Fruit fly (Drosophila melanogaster) Kc167 (cell line): ENCODE data around the gene mtg.

Experiments used
- insv ChIP-seq: fragments of >200 bp; optimal IDR thresholded peaks from 3 replicates; lab custom pipeline; 2018; ENCODE audit warnings: missing external identifiers
- psq ChIP-seq: fragments of >200 bp; optimal IDR thresholded peaks from 2 replicates; lab custom pipeline; 2017; ENCODE audit warnings: missing external identifiers

DNA sequence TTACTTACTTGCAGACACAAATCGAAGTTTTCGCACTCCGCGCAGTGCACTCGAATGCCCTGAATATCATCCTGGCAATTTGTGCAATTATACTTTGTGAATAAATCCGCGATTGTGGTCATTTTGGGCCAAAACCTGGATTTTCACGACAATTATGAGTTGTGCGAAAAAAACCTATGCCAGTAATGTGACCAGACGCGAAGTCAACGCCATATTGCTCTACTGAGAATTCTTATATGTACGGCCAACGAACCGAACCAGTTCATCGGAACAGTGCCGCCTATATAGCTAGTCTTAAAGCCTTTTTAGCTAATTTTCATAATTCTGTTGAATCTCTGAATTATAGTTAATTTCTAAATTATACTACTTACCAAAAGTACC, 10.0 kb upstream of the mtg start, which contains the start of gene Ada2b:
- TF ChIP-seq psq (lab: Kevin White, UChicago) (no peak), insv (lab: Kevin White, UChicago) (no peak)
